Worm (Caenorhabditis elegans) whole organism, L1 larva: ENCODE data around the gene srsx-29.

ENCODE experiments used
- C16A3.4 ChIP-seq: fragments of 150-350 bp; optimal IDR thresholded peaks from 2 replicates; lab custom pipeline; 2014; ENCODE audit warnings: missing biosample characterization, missing genetic modification characterization
- Y116A8C.19 ChIP-seq: sonication (generic microtip); optimal IDR thresholded peaks from 2 replicates; lab custom pipeline; 2016; ENCODE audit warnings: missing compliant biosample characterization, missing genetic modification characterization, borderline replicate concordance
- aha-1 ChIP-seq: fragments of 150-350 bp; optimal IDR thresholded peaks from 2 replicates; lab custom pipeline; 2014; ENCODE audit warnings: missing biosample characterization, missing genetic modification characterization
- alr-1 ChIP-seq: fragments of 200-800 bp; sonication (Bioruptor generic); optimal IDR thresholded peaks from 2 replicates; lab custom pipeline; 2018; ENCODE audit warnings: borderline replicate concordance, mild to moderate bottlenecking, missing genetic modification characterization, missing compliant biosample characterization
- aly-2 ChIP-seq: fragments of 150-350 bp; optimal IDR thresholded peaks from 2 replicates; lab custom pipeline; 2014; ENCODE audit warnings: missing biosample characterization, missing genetic modification characterization
- ama-1 ChIP-seq: fragments of 150-350 bp; optimal IDR thresholded peaks from 2 replicates; lab custom pipeline; 2014
- blmp-1 ChIP-seq: fragments of 150-350 bp; optimal IDR thresholded peaks from 2 replicates; lab custom pipeline; 2014; ENCODE audit warnings: missing biosample characterization, missing genetic modification characterization
- ceh-8 ChIP-seq: fragments of 200-800 bp; sonication (Bioruptor generic); optimal IDR thresholded peaks from 2 replicates; lab custom pipeline; 2018; ENCODE audit warnings: mild to moderate bottlenecking, missing genetic modification characterization, moderate library complexity, missing compliant biosample characterization
- ceh-82 ChIP-seq, 3 experiments: fragments of 150-350 bp in 1 of 3; sonication (generic microtip) in 2 of 3; optimal IDR thresholded peaks; 2 replicates each; lab custom pipeline; 2014 to 2017; ENCODE audit warnings: missing biosample characterization in 3 of 3, missing genetic modification characterization in 3 of 3
- ceh-90 ChIP-seq: sonication (generic microtip); optimal IDR thresholded peaks from 2 replicates; lab custom pipeline; 2016; ENCODE audit warnings: missing genetic modification characterization, missing compliant biosample characterization
- dpl-1 ChIP-seq, 3 experiments: fragments of 150-350 bp in 2 of 3; sonication (generic microtip) in 1 of 3; optimal IDR thresholded peaks; 2 replicates each; lab custom pipeline; 2014 to 2017; ENCODE audit warnings: missing biosample characterization in 3 of 3, missing genetic modification characterization in 3 of 3, missing genetic modification reagents in 3 of 3
- dsc-1 ChIP-seq: sonication (generic microtip); optimal IDR thresholded peaks from 2 replicates; lab custom pipeline; 2016; ENCODE audit warnings: mild to moderate bottlenecking, missing genetic modification characterization, missing compliant biosample characterization
- efl-1 ChIP-seq, 4 experiments: fragments of 150-350 bp; optimal IDR thresholded peaks in 3 of 4; peaks in 1 of 4; 1 replicate in 1 of 4; 2 replicates in 3 of 4; lab custom pipeline; 2014; ENCODE audit warnings: missing biosample characterization in 2 of 4, missing genetic modification characterization in 2 of 4, missing genetic modification reagents in 2 of 4
- efl-3 ChIP-seq: fragments of 200-800 bp; sonication (Bioruptor generic); optimal IDR thresholded peaks from 2 replicates; lab custom pipeline; 2018; ENCODE audit warnings: mild to moderate bottlenecking, missing genetic modification characterization, missing compliant biosample characterization
- elt-2 ChIP-seq: sonication (generic microtip); optimal IDR thresholded peaks from 2 replicates; lab custom pipeline; 2016; ENCODE audit warnings: missing genetic modification characterization, mild to moderate bottlenecking, inconsistent platforms, missing compliant biosample characterization, missing genetic modification reagents
- elt-3 ChIP-seq, 6 experiments: fragments of 150-350 bp in 1 of 6; sonication (generic microtip); optimal IDR thresholded peaks; 2 replicates each; lab custom pipeline; 2017 to 2018; ENCODE audit warnings: missing biosample characterization in 6 of 6, missing genetic modification characterization in 6 of 6, inconsistent platforms in 1 of 6
- ets-5 ChIP-seq: fragments of 200-800 bp; sonication (Bioruptor generic); IDR thresholded peaks from 2 replicates; pipeline ENCODE4 v1.3.6; 2022; ENCODE audit warnings: missing genetic modification characterization, missing compliant biosample characterization
- fkh-10 ChIP-seq: sonication (generic microtip); optimal IDR thresholded peaks from 2 replicates; lab custom pipeline; 2017; ENCODE audit warnings: missing biosample characterization, missing genetic modification reagents, missing genetic modification characterization
- fkh-8 ChIP-seq: sonication (generic microtip); optimal IDR thresholded peaks from 2 replicates; lab custom pipeline; 2016; ENCODE audit warnings: mild to moderate bottlenecking, missing genetic modification characterization, missing compliant biosample characterization
- grh-1 ChIP-seq: fragments of 200-800 bp; sonication (Bioruptor generic); IDR thresholded peaks from 2 replicates; pipeline ENCODE4 v1.3.6; 2022; ENCODE audit warnings: missing genetic modification reagents, missing genetic modification characterization, missing compliant biosample characterization
- hlh-4 ChIP-seq: sonication (generic microtip); optimal IDR thresholded peaks from 2 replicates; lab custom pipeline; 2016; ENCODE audit warnings: mild to moderate bottlenecking, missing genetic modification characterization, missing compliant biosample characterization
- hpl-2 ChIP-seq: fragments of 150-350 bp; optimal IDR thresholded peaks from 2 replicates; lab custom pipeline; 2014; ENCODE audit warnings: missing biosample characterization, missing genetic modification reagents, missing genetic modification characterization
- irx-1 ChIP-seq: sonication (generic microtip); optimal IDR thresholded peaks from 2 replicates; lab custom pipeline; 2016; ENCODE audit warnings: missing genetic modification characterization, missing compliant biosample characterization
- lin-14 ChIP-seq: fragments of 200-800 bp; sonication (Bioruptor generic); optimal IDR thresholded peaks from 2 replicates; lab custom pipeline; 2018; ENCODE audit warnings: mild to moderate bottlenecking, missing genetic modification characterization, moderate library complexity, missing compliant biosample characterization
- lin-35 ChIP-seq, 2 experiments: fragments of 150-350 bp; optimal IDR thresholded peaks; 2 replicates each; lab custom pipeline; 2014; ENCODE audit warnings: missing biosample characterization in 2 of 2, missing genetic modification characterization in 2 of 2, missing genetic modification reagents in 2 of 2
- lir-3 ChIP-seq: sonication (generic microtip); optimal IDR thresholded peaks from 2 replicates; lab custom pipeline; 2016; ENCODE audit warnings: mild to moderate bottlenecking, missing genetic modification characterization, moderate library complexity, missing compliant biosample characterization; ENCODE audit not compliant: poor library complexity
- lsy-2 ChIP-seq, 2 experiments: fragments of 150-350 bp; optimal IDR thresholded peaks; 2 replicates each; lab custom pipeline; 2014; ENCODE audit warnings: missing biosample characterization in 2 of 2, missing genetic modification characterization in 2 of 2
- mdl-1 ChIP-seq, 2 experiments: fragments of 150-350 bp; optimal IDR thresholded peaks; 2 replicates each; lab custom pipeline; 2014 to 2017; ENCODE audit warnings: missing biosample characterization in 2 of 2, missing genetic modification characterization in 2 of 2, inconsistent platforms in 1 of 2
- mef-2 ChIP-seq: fragments of 150-350 bp; optimal IDR thresholded peaks from 2 replicates; lab custom pipeline; 2014; ENCODE audit warnings: missing biosample characterization, missing genetic modification characterization
- nhr-11 ChIP-seq: fragments of 150-350 bp; optimal IDR thresholded peaks from 2 replicates; lab custom pipeline; 2014; ENCODE audit warnings: missing biosample characterization, missing genetic modification characterization
- nhr-12 ChIP-seq: sonication (generic microtip); optimal IDR thresholded peaks from 2 replicates; lab custom pipeline; 2017; ENCODE audit warnings: missing biosample characterization, missing genetic modification characterization
- nhr-237 ChIP-seq: fragments of 150-350 bp; optimal IDR thresholded peaks from 2 replicates; lab custom pipeline; 2014; ENCODE audit warnings: missing biosample characterization, missing genetic modification characterization
- nhr-47 ChIP-seq: sonication (generic microtip); optimal IDR thresholded peaks from 2 replicates; lab custom pipeline; 2016; ENCODE audit warnings: mild to moderate bottlenecking, missing genetic modification characterization, moderate library complexity, missing compliant biosample characterization
- nhr-71 ChIP-seq: sonication (generic microtip); optimal IDR thresholded peaks from 2 replicates; lab custom pipeline; 2016; ENCODE audit warnings: mild to moderate bottlenecking, missing genetic modification characterization, moderate library complexity, missing compliant biosample characterization
- nhr-90 ChIP-seq: sonication (generic microtip); optimal IDR thresholded peaks from 2 replicates; lab custom pipeline; 2016; ENCODE audit warnings: mild to moderate bottlenecking, missing genetic modification characterization, missing compliant biosample characterization; ENCODE audit not compliant: poor library complexity
- pax-3 ChIP-seq: fragments of 200-800 bp; sonication (Bioruptor generic); optimal IDR thresholded peaks from 2 replicates; lab custom pipeline; 2018; ENCODE audit warnings: mild to moderate bottlenecking, missing genetic modification characterization, moderate library complexity, missing compliant biosample characterization
- rnt-1 ChIP-seq: sonication (generic microtip); optimal IDR thresholded peaks from 2 replicates; lab custom pipeline; 2016; ENCODE audit warnings: mild to moderate bottlenecking, missing genetic modification characterization, moderate library complexity, missing compliant biosample characterization
- skn-1 ChIP-seq: fragments of 150-350 bp; optimal IDR thresholded peaks from 2 replicates; lab custom pipeline; 2014; ENCODE audit warnings: missing biosample characterization, missing genetic modification characterization
- snpc-4 ChIP-seq: fragments of 150-350 bp; optimal IDR thresholded peaks from 2 replicates; lab custom pipeline; 2014; ENCODE audit warnings: missing biosample characterization, missing genetic modification characterization
- snu-23 ChIP-seq: sonication (generic microtip); optimal IDR thresholded peaks from 2 replicates; lab custom pipeline; 2016; ENCODE audit warnings: missing genetic modification characterization, missing compliant biosample characterization
- sox-4 ChIP-seq: sonication (generic microtip); optimal IDR thresholded peaks from 2 replicates; lab custom pipeline; 2016; ENCODE audit warnings: missing genetic modification characterization, missing compliant biosample characterization
- sptf-1 ChIP-seq: fragments of 150-350 bp; optimal IDR thresholded peaks from 2 replicates; lab custom pipeline; 2014; ENCODE audit warnings: missing biosample characterization, missing genetic modification characterization
- swsn-7 ChIP-seq: sonication (generic microtip); optimal IDR thresholded peaks from 2 replicates; lab custom pipeline; 2016; ENCODE audit warnings: missing genetic modification characterization, missing compliant biosample characterization
- tlp-1 ChIP-seq: fragments of 150-350 bp; optimal IDR thresholded peaks from 2 replicates; lab custom pipeline; 2014; ENCODE audit warnings: missing biosample characterization, missing genetic modification characterization
- unc-130 ChIP-seq: fragments of 150-350 bp; optimal IDR thresholded peaks from 2 replicates; lab custom pipeline; 2017; ENCODE audit warnings: missing biosample characterization, missing genetic modification characterization, inconsistent platforms
- unc-30 ChIP-seq: sonication (generic microtip); optimal IDR thresholded peaks from 2 replicates; lab custom pipeline; 2017; ENCODE audit warnings: missing biosample characterization, missing genetic modification characterization
- vab-15 ChIP-seq: sonication (generic microtip); optimal IDR thresholded peaks from 2 replicates; lab custom pipeline; 2017; ENCODE audit warnings: missing genotype, mild to moderate bottlenecking, missing genetic modification characterization, missing compliant biosample characterization
- xbp-1 ChIP-seq: sonication (generic microtip); optimal IDR thresholded peaks from 2 replicates; lab custom pipeline; 2016; ENCODE audit warnings: missing genetic modification characterization, missing compliant biosample characterization
- zag-1 ChIP-seq: fragments of 150-350 bp; optimal IDR thresholded peaks from 2 replicates; lab custom pipeline; 2014; ENCODE audit warnings: missing biosample characterization, missing genetic modification characterization
- zip-4 ChIP-seq: fragments of 200-800 bp; sonication (Bioruptor generic); optimal IDR thresholded peaks from 2 replicates; lab custom pipeline; 2018; ENCODE audit warnings: mild to moderate bottlenecking, missing genetic modification characterization, moderate library complexity, missing compliant biosample characterization
- ztf-11 ChIP-seq, 2 experiments: sonication (generic microtip); optimal IDR thresholded peaks; 2 replicates each; lab custom pipeline; 2016 to 2017; ENCODE audit warnings: missing genetic modification characterization in 2 of 2, missing biosample characterization in 1 of 2, missing compliant biosample characterization in 1 of 2
- ztf-4 ChIP-seq: fragments of 150-350 bp; optimal IDR thresholded peaks from 2 replicates; lab custom pipeline; 2014; ENCODE audit warnings: missing biosample characterization, missing genetic modification characterization

Gene srsx-29

ce11 chrV:10204863-10205338, 50.1 kb downstream of the srsx-29 start, which contains the start of the genes ZK856.19 and ZK856.11:
Gene ZK856.19, minus strand, starts transcription at chrV:10204913.
Gene ZK856.11, minus strand, starts transcription at chrV:10204938.
- no peak for TF ChIP-seq fkh-10 (GFP tag; lab: Kevin White, UChicago)
- TF ChIP-seq hpl-2 (GFP tag; lab: Kevin White, UChicago) = no peak
- TF ChIP-seq ceh-82 (tag; optimal IDR thresholded peaks at IDR 0.05; lab: Kevin White, UChicago) = peak; percentile 21 to 47 (median 40)
- TF ChIP-seq sox-4 (tag; lab: Kevin White, UChicago) = peak; percentile 0
- peak; percentile 6 for TF ChIP-seq ama-1 (lab: Kevin White, UChicago)
- no peak for TF ChIP-seq hlh-4 (tag; lab: Kevin White, UChicago)
- TF ChIP-seq nhr-237 (tag; lab: Kevin White, UChicago) = no peak
- peak; percentile 76 for TF ChIP-seq blmp-1
- TF ChIP-seq mef-2 = no peak
- TF ChIP-seq sptf-1 (tag; lab: Kevin White, UChicago) = no peak
- peak; percentile 70 for TF ChIP-seq rnt-1 (tag; lab: Kevin White, UChicago)
- TF ChIP-seq snu-23 (GFP tag; lab: Kevin White, UChicago) = peak; percentile 79
- no peak for TF ChIP-seq ets-5 (GFP tag; lab: Robert Waterston, UW)
- no peak for TF ChIP-seq unc-30 (tag; lab: Kevin White, UChicago)
- no peak for TF ChIP-seq zag-1 (tag; lab: Kevin White, UChicago)
- peak; percentile 60 for TF ChIP-seq unc-130 (tag; lab: Kevin White, UChicago)
- TF ChIP-seq mdl-1 (tag; optimal IDR thresholded peaks at IDR 0.05; lab: Kevin White, UChicago) = no peak
- peak; percentile 37 for TF ChIP-seq skn-1
- TF ChIP-seq efl-1 (optimal IDR thresholded peaks at IDR 0.05; lab: Kevin White, UChicago) = peak; percentile 63 to 74
- TF ChIP-seq efl-1 (GFP tag; optimal IDR thresholded peaks at IDR 0.05 in 1 of 2; lab: Kevin White, UChicago) = peak; percentile 66 to 97
- TF ChIP-seq elt-3 (tag; optimal IDR thresholded peaks at IDR 0.05; lab: Kevin White, UChicago) = peak in 2 of 6 experiments; percentile 2 to 18
- TF ChIP-seq nhr-47 (tag; lab: Kevin White, UChicago) = peak; percentile 83
- TF ChIP-seq swsn-7 (tag; lab: Kevin White, UChicago) = peak; percentile 77
- TF ChIP-seq pax-3 (tag; lab: Kevin White, UChicago) = no peak
- peak; percentile 68 for TF ChIP-seq C16A3.4 (tag; lab: Kevin White, UChicago)
- peak; percentile 39 for TF ChIP-seq aly-2 (tag; lab: Kevin White, UChicago)
- no peak for TF ChIP-seq aha-1 (tag; lab: Kevin White, UChicago)
- TF ChIP-seq nhr-71 (tag; lab: Kevin White, UChicago) = peak; percentile 85
- TF ChIP-seq lin-35 (GFP tag; optimal IDR thresholded peaks at IDR 0.05; lab: Kevin White, UChicago) = peak; percentile 70 to 75
- no peak for TF ChIP-seq ztf-4 (tag; lab: Kevin White, UChicago)
- peak; percentile 40 for TF ChIP-seq irx-1 (tag; lab: Kevin White, UChicago)
- no peak for TF ChIP-seq nhr-12 (tag; lab: Kevin White, UChicago)
- TF ChIP-seq Y116A8C.19 = no peak
- peak; percentile 78 for TF ChIP-seq nhr-90 (tag; lab: Kevin White, UChicago)
- peak; percentile 58 to 73 (median 72) for TF ChIP-seq dpl-1 (GFP tag; optimal IDR thresholded peaks at IDR 0.05; lab: Kevin White, UChicago)
- peak; percentile 33 for TF ChIP-seq nhr-11 (tag; lab: Kevin White, UChicago)
- TF ChIP-seq lin-14 = peak; percentile 69
- no peak for TF ChIP-seq ceh-8 (GFP tag; lab: Kevin White, UChicago)
- TF ChIP-seq zip-4 = peak; percentile 4
- peak; percentile 31 for TF ChIP-seq elt-2 (tag; lab: Kevin White, UChicago)
- peak; percentile 69 for TF ChIP-seq snpc-4 (tag; lab: Kevin White, UChicago)
- TF ChIP-seq alr-1 = no peak
- no peak for TF ChIP-seq ceh-90 (tag; lab: Kevin White, UChicago)
- TF ChIP-seq efl-3 (GFP tag; lab: Kevin White, UChicago) = no peak
- no peak for TF ChIP-seq vab-15 (tag; lab: Kevin White, UChicago)
- peak; percentile 79 to 88 for TF ChIP-seq lsy-2 (tag; optimal IDR thresholded peaks at IDR 0.05; lab: Kevin White, UChicago)
- TF ChIP-seq ztf-11 (tag; optimal IDR thresholded peaks at IDR 0.05; lab: Kevin White, UChicago) = no peak
- TF ChIP-seq lir-3 (tag; lab: Kevin White, UChicago) = peak; percentile 50
- TF ChIP-seq grh-1 (GFP tag; lab: Robert Waterston, UW) = peak; percentile 55; the same call in 1 of the 2 replicates
- no peak for TF ChIP-seq tlp-1 (tag; lab: Kevin White, UChicago)
- no peak for TF ChIP-seq fkh-8 (tag; lab: Kevin White, UChicago)
- TF ChIP-seq dsc-1 (tag; lab: Kevin White, UChicago) = peak; percentile 69
- TF ChIP-seq xbp-1 (tag; lab: Kevin White, UChicago) = peak; percentile 77
